Fruit fly (Drosophila melanogaster) whole organism, larva: ENCODE data around the gene Dlc90F.

Experiments
- noc ChIP-seq: fragments of 200-800 bp; sonication (Bioruptor generic); optimal IDR thresholded peaks from 3 replicates; lab custom pipeline; 2019; ENCODE audit warnings: missing biosample characterization, mild to moderate bottlenecking, missing genetic modification characterization, moderate library complexity

Gene Dlc90F

dm6 chr3R:18310766-18311367, 11.8 kb downstream of the Dlc90F start:
- no peak for TF ChIP-seq noc (tag; lab: Kevin White, UChicago)

- TF ChIP-seq noc (tag; lab: Kevin White, UChicago), result peak; percentile 10
Measured at dm6 chr3R:18311368-18311919, 12.4 kb downstream of the Dlc90F start.

- TF ChIP-seq noc (tag; lab: Kevin White, UChicago), result peak; percentile 30
Measured at dm6 chr3R:18312761-18313160, 13.7 kb downstream of the Dlc90F start.

dm6 chr3R:18314320-18314719, 15.3 kb downstream of the Dlc90F start, which contains the start of gene PKD:
PKD (minus strand) TSS chr3R:18314407.
- TF ChIP-seq noc (tag; lab: Kevin White, UChicago), result no peak

- no peak for TF ChIP-seq noc (tag; lab: Kevin White, UChicago)
Measured at dm6 chr3R:18314824-18315690, 16.0 kb downstream of the Dlc90F start.

- TF ChIP-seq noc (tag; lab: Kevin White, UChicago), result no peak
Measured at dm6 chr3R:18328842-18329241, 29.8 kb downstream of the Dlc90F start, which contains the start of gene naz. naz (minus strand) TSS chr3R:18328942.

dm6 chr3R:18338493-18338892, 39.5 kb downstream of the Dlc90F start:
- TF ChIP-seq noc (tag; lab: Kevin White, UChicago), result no peak
